Fruit fly (Drosophila melanogaster) S2 (cell line): Measurements from ENCODE around the gene Pldn.

Source experiments
- CG8478 ChIP-seq: fragments of >200 bp; optimal IDR thresholded peaks from 2 replicates; lab custom pipeline; 2018
- CTCF ChIP-seq, 2 experiments: fragments of >200 bp; optimal IDR thresholded peaks; 2 replicates each; lab custom pipeline; 2018

dm6 chr3L:11692853-11693252 is 1.7 kb upstream of the Pldn start:
- no peak for TF ChIP-seq CTCF (optimal IDR thresholded peaks at IDR 0.05; lab: Kevin White, UChicago)
- TF ChIP-seq CG8478, result no peak
